Worm (Caenorhabditis elegans): ENCODE data around the gene ZK353.2.

DNA sequence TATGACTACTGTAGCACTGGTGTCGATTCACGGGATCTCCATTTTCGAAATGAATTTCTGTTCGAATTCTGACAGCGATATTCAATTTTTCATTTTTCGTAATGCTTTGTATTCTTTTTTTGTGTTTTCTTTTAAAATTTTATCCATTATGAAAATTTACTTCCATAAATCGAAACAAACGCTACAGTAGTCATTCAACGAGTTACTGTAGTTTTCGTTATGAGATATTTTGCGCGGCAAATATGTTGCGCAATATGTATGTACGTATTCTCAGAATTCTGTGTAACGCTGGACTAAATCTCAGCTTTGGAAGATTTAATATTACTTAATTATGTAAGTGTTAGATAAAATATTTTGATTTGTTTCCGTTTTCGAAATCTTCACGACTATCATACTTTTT is 29.3 kb upstream of the ZK353.2 start:
- no peak for TF ChIP-seq dpl-1 (GFP tag; optimal IDR thresholded peaks at IDR 0.05)
- TF ChIP-seq ceh-28 (tag; optimal IDR thresholded peaks at IDR 0.05): no peak
- no peak for TF ChIP-seq ztf-11 (tag; optimal IDR thresholded peaks at IDR 0.05)
- TF ChIP-seq nhr-77 (tag; optimal IDR thresholded peaks at IDR 0.05): no peak
- TF ChIP-seq unc-62 (GFP tag; optimal IDR thresholded peaks at IDR 0.05 in 1 of 2): no peak
- TF ChIP-seq unc-62 (tag; optimal IDR thresholded peaks at IDR 0.05): no peak
- TF ChIP-seq F26F4.8 (GFP tag; conservative IDR thresholded peaks at IDR 0.05): no peak
- TF ChIP-seq nhr-111 (GFP tag; optimal IDR thresholded peaks at IDR 0.05): no peak
- no peak for TF ChIP-seq lin-15B (tag; optimal IDR thresholded peaks at IDR 0.05)
- no peak for TF ChIP-seq spr-3 (GFP tag; optimal IDR thresholded peaks at IDR 0.05)
- no peak for TF ChIP-seq nhr-237 (tag; optimal IDR thresholded peaks at IDR 0.05)
- TF ChIP-seq fos-1 (tag; optimal IDR thresholded peaks at IDR 0.05): no peak
- no peak for TF ChIP-seq lin-39 (tag; optimal IDR thresholded peaks at IDR 0.05)
- no peak for TF ChIP-seq unc-130 (GFP tag; optimal IDR thresholded peaks at IDR 0.05)
- TF ChIP-seq R02D3.7 (tag; optimal IDR thresholded peaks at IDR 0.05): no peak
